Worm (Caenorhabditis elegans) whole organism, L1 larva: ENCODE data around the gene farl-11.
A peak's percentile ranks its signal among the peaks of the same experiment; 100 is the strongest.

ENCODE experiments used
- C16A3.4 ChIP-seq: fragments of 150-350 bp; optimal IDR thresholded peaks from 2 replicates; lab custom pipeline; 2014; ENCODE audit warnings: missing biosample characterization, missing genetic modification characterization
- aha-1 ChIP-seq: fragments of 150-350 bp; optimal IDR thresholded peaks from 2 replicates; lab custom pipeline; 2014; ENCODE audit warnings: missing biosample characterization, missing genetic modification characterization
- alr-1 ChIP-seq: fragments of 200-800 bp; sonication (Bioruptor generic); optimal IDR thresholded peaks from 2 replicates; lab custom pipeline; 2018; ENCODE audit warnings: borderline replicate concordance, mild to moderate bottlenecking, missing genetic modification characterization, missing compliant biosample characterization
- aly-2 ChIP-seq: fragments of 150-350 bp; optimal IDR thresholded peaks from 2 replicates; lab custom pipeline; 2014; ENCODE audit warnings: missing biosample characterization, missing genetic modification characterization
- blmp-1 ChIP-seq: fragments of 150-350 bp; optimal IDR thresholded peaks from 2 replicates; lab custom pipeline; 2014; ENCODE audit warnings: missing biosample characterization, missing genetic modification characterization
- ceh-63 ChIP-seq: fragments of 200-800 bp; sonication (Bioruptor generic); optimal IDR thresholded peaks from 2 replicates; lab custom pipeline; 2018; ENCODE audit warnings: mild to moderate bottlenecking, missing genetic modification characterization, missing compliant biosample characterization
- ceh-8 ChIP-seq: fragments of 200-800 bp; sonication (Bioruptor generic); optimal IDR thresholded peaks from 2 replicates; lab custom pipeline; 2018; ENCODE audit warnings: mild to moderate bottlenecking, missing genetic modification characterization, moderate library complexity, missing compliant biosample characterization
- ceh-82 ChIP-seq, 3 experiments: fragments of 150-350 bp in 1 of 3; sonication (generic microtip) in 2 of 3; optimal IDR thresholded peaks; 2 replicates each; lab custom pipeline; 2014 to 2017; ENCODE audit warnings: missing biosample characterization in 3 of 3, missing genetic modification characterization in 3 of 3
- ceh-90 ChIP-seq: sonication (generic microtip); optimal IDR thresholded peaks from 2 replicates; lab custom pipeline; 2016; ENCODE audit warnings: missing genetic modification characterization, missing compliant biosample characterization
- dpl-1 ChIP-seq, 3 experiments: fragments of 150-350 bp in 2 of 3; sonication (generic microtip) in 1 of 3; optimal IDR thresholded peaks; 2 replicates each; lab custom pipeline; 2014 to 2017; ENCODE audit warnings: missing biosample characterization in 3 of 3, missing genetic modification characterization in 3 of 3, missing genetic modification reagents in 3 of 3
- dsc-1 ChIP-seq: sonication (generic microtip); optimal IDR thresholded peaks from 2 replicates; lab custom pipeline; 2016; ENCODE audit warnings: mild to moderate bottlenecking, missing genetic modification characterization, missing compliant biosample characterization
- efl-1 ChIP-seq, 4 experiments: fragments of 150-350 bp; optimal IDR thresholded peaks in 3 of 4; peaks in 1 of 4; 1 replicate in 1 of 4; 2 replicates in 3 of 4; lab custom pipeline; 2014; ENCODE audit warnings: missing biosample characterization in 2 of 4, missing genetic modification characterization in 2 of 4, missing genetic modification reagents in 2 of 4
- egl-13 ChIP-seq: sonication (generic microtip); optimal IDR thresholded peaks from 2 replicates; lab custom pipeline; 2016; ENCODE audit warnings: missing genotype, missing genetic modification reagents, missing genetic modification characterization, missing compliant biosample characterization
- fkh-10 ChIP-seq: sonication (generic microtip); optimal IDR thresholded peaks from 2 replicates; lab custom pipeline; 2017; ENCODE audit warnings: missing biosample characterization, missing genetic modification reagents, missing genetic modification characterization
- fkh-8 ChIP-seq: sonication (generic microtip); optimal IDR thresholded peaks from 2 replicates; lab custom pipeline; 2016; ENCODE audit warnings: mild to moderate bottlenecking, missing genetic modification characterization, missing compliant biosample characterization
- fos-1 ChIP-seq: fragments of 150-350 bp; optimal IDR thresholded peaks from 2 replicates; lab custom pipeline; 2014; ENCODE audit warnings: missing biosample characterization, missing genetic modification characterization
- grh-1 ChIP-seq: fragments of 200-800 bp; sonication (Bioruptor generic); IDR thresholded peaks from 2 replicates; pipeline ENCODE4 v1.3.6; 2022; ENCODE audit warnings: missing genetic modification reagents, missing genetic modification characterization, missing compliant biosample characterization
- hlh-17 ChIP-seq: fragments of 200-800 bp; sonication (Bioruptor generic); optimal IDR thresholded peaks from 2 replicates; lab custom pipeline; 2018; ENCODE audit warnings: missing genetic modification characterization, mild to moderate bottlenecking, missing compliant biosample characterization, moderate library complexity, borderline replicate concordance
- hlh-4 ChIP-seq: sonication (generic microtip); optimal IDR thresholded peaks from 2 replicates; lab custom pipeline; 2016; ENCODE audit warnings: mild to moderate bottlenecking, missing genetic modification characterization, missing compliant biosample characterization
- isw-1 ChIP-seq: fragments of 200-800 bp; sonication (Bioruptor generic); IDR thresholded peaks from 2 replicates; pipeline ENCODE4 v1.3.6; 2022; ENCODE audit warnings: missing genetic modification characterization, missing compliant biosample characterization
- lin-13 ChIP-seq: fragments of 150-350 bp; optimal IDR thresholded peaks from 2 replicates; lab custom pipeline; 2014; ENCODE audit warnings: missing biosample characterization, missing genetic modification reagents, missing genetic modification characterization
- lin-15B ChIP-seq: fragments of 150-350 bp; sonication (generic microtip); optimal IDR thresholded peaks from 3 replicates; lab custom pipeline; 2014; ENCODE audit warnings: missing biosample characterization, missing genetic modification characterization
- lin-35 ChIP-seq, 2 experiments: fragments of 150-350 bp; optimal IDR thresholded peaks; 2 replicates each; lab custom pipeline; 2014; ENCODE audit warnings: missing biosample characterization in 2 of 2, missing genetic modification characterization in 2 of 2, missing genetic modification reagents in 2 of 2
- lsy-2 ChIP-seq, 2 experiments: fragments of 150-350 bp; optimal IDR thresholded peaks; 2 replicates each; lab custom pipeline; 2014; ENCODE audit warnings: missing biosample characterization in 2 of 2, missing genetic modification characterization in 2 of 2
- mab-9 ChIP-seq: fragments of 200-800 bp; sonication (Bioruptor generic); IDR thresholded peaks from 2 replicates; pipeline ENCODE4 v1.3.6; 2022; ENCODE audit warnings: missing genetic modification reagents, missing genetic modification characterization, missing compliant biosample characterization
- mef-2 ChIP-seq: fragments of 150-350 bp; optimal IDR thresholded peaks from 2 replicates; lab custom pipeline; 2014; ENCODE audit warnings: missing biosample characterization, missing genetic modification characterization
- nhr-19 ChIP-seq: fragments of 200-800 bp; sonication (Bioruptor generic); conservative IDR thresholded peaks from 2 replicates; pipeline ENCODE4 v1.3.6; 2022; ENCODE audit warnings: missing genetic modification characterization, missing compliant biosample characterization
- nhr-28 ChIP-seq: fragments of 150-350 bp; optimal IDR thresholded peaks from 2 replicates; lab custom pipeline; 2014; ENCODE audit warnings: missing biosample characterization, missing genetic modification characterization
- nhr-47 ChIP-seq: sonication (generic microtip); optimal IDR thresholded peaks from 2 replicates; lab custom pipeline; 2016; ENCODE audit warnings: mild to moderate bottlenecking, missing genetic modification characterization, moderate library complexity, missing compliant biosample characterization
- nhr-71 ChIP-seq: sonication (generic microtip); optimal IDR thresholded peaks from 2 replicates; lab custom pipeline; 2016; ENCODE audit warnings: mild to moderate bottlenecking, missing genetic modification characterization, moderate library complexity, missing compliant biosample characterization
- nhr-85 ChIP-seq: sonication (generic microtip); peaks from one replicate; lab custom pipeline; 2016; ENCODE audit warnings: missing genetic modification characterization, inconsistent platforms, missing compliant biosample characterization
- pax-3 ChIP-seq: fragments of 200-800 bp; sonication (Bioruptor generic); optimal IDR thresholded peaks from 2 replicates; lab custom pipeline; 2018; ENCODE audit warnings: mild to moderate bottlenecking, missing genetic modification characterization, moderate library complexity, missing compliant biosample characterization
- pqm-1 ChIP-seq: sonication (generic microtip); optimal IDR thresholded peaks from 3 replicates; lab custom pipeline; 2017; ENCODE audit warnings: missing biosample characterization, missing genetic modification characterization
- skn-1 ChIP-seq: fragments of 150-350 bp; optimal IDR thresholded peaks from 2 replicates; lab custom pipeline; 2014; ENCODE audit warnings: missing biosample characterization, missing genetic modification characterization
- snu-23 ChIP-seq: sonication (generic microtip); optimal IDR thresholded peaks from 2 replicates; lab custom pipeline; 2016; ENCODE audit warnings: missing genetic modification characterization, missing compliant biosample characterization
- sox-4 ChIP-seq: sonication (generic microtip); optimal IDR thresholded peaks from 2 replicates; lab custom pipeline; 2016; ENCODE audit warnings: missing genetic modification characterization, missing compliant biosample characterization
- swsn-7 ChIP-seq: sonication (generic microtip); optimal IDR thresholded peaks from 2 replicates; lab custom pipeline; 2016; ENCODE audit warnings: missing genetic modification characterization, missing compliant biosample characterization
- tlp-1 ChIP-seq: fragments of 150-350 bp; optimal IDR thresholded peaks from 2 replicates; lab custom pipeline; 2014; ENCODE audit warnings: missing biosample characterization, missing genetic modification characterization
- unc-130 ChIP-seq: fragments of 150-350 bp; optimal IDR thresholded peaks from 2 replicates; lab custom pipeline; 2017; ENCODE audit warnings: missing biosample characterization, missing genetic modification characterization, inconsistent platforms
- unc-30 ChIP-seq: sonication (generic microtip); optimal IDR thresholded peaks from 2 replicates; lab custom pipeline; 2017; ENCODE audit warnings: missing biosample characterization, missing genetic modification characterization
- unc-86 ChIP-seq: sonication (generic microtip); optimal IDR thresholded peaks from 2 replicates; lab custom pipeline; 2016; ENCODE audit warnings: missing genetic modification characterization, missing compliant biosample characterization
- vab-15 ChIP-seq: sonication (generic microtip); optimal IDR thresholded peaks from 2 replicates; lab custom pipeline; 2017; ENCODE audit warnings: missing genotype, mild to moderate bottlenecking, missing genetic modification characterization, missing compliant biosample characterization
- zag-1 ChIP-seq: fragments of 150-350 bp; optimal IDR thresholded peaks from 2 replicates; lab custom pipeline; 2014; ENCODE audit warnings: missing biosample characterization, missing genetic modification characterization
- zip-4 ChIP-seq: fragments of 200-800 bp; sonication (Bioruptor generic); optimal IDR thresholded peaks from 2 replicates; lab custom pipeline; 2018; ENCODE audit warnings: mild to moderate bottlenecking, missing genetic modification characterization, moderate library complexity, missing compliant biosample characterization

The farl-11 gene

DNA sequence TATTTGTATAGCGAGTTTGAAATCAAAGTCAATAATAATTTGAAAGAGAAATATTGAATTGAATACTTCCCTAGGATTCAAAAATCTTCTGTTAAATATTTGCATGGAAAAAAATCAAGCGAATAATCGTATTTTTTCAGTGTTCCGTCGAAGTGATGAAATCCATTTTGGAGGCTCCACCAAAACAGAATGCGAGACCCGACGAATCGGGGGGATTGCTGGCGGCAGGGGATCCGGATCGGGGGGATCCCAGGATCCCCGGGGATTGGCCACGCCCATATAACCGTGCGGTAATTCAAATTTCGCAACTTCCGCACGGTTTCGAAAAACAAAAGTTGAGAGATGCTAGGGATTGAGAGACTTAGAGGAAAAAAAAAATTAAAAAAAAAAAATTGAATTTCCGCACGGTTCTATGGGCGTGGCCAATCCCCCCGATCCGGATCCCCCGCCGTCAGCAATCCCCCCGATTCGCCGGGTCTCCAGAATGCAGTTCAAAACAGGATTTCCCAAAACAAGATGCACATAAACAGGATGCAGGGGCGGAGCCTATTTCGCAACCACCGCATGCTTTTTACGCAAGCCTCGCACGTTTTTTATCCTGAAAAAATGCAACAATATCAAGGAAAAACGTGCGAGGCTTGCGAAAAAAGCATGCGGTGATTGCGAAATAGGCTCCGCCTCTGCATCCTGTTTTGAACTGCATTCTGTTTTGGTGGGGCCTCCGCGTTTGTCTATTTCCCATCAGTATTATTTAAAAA lies 18.0 kb upstream of the farl-11 start, which contains the start of gene F10E7.11:
TSS of gene F10E7.11 (minus strand) at position 232 of the 758 bp plus-strand sequence.
- TF ChIP-seq lsy-2 (tag; optimal IDR thresholded peaks at IDR 0.05; lab: Kevin White, UChicago): peak; percentile 14 to 41
- no peak for TF ChIP-seq nhr-28 (tag; lab: Kevin White, UChicago)
- TF ChIP-seq aly-2 (tag; lab: Kevin White, UChicago): no peak
- peak; percentile 16 for TF ChIP-seq swsn-7 (tag; lab: Kevin White, UChicago)
- no peak for TF ChIP-seq mef-2
- TF ChIP-seq unc-30 (tag; lab: Kevin White, UChicago): no peak
- no peak for TF ChIP-seq ceh-90 (tag; lab: Kevin White, UChicago)
- no peak for TF ChIP-seq blmp-1
- TF ChIP-seq dsc-1 (tag; lab: Kevin White, UChicago): peak; percentile 38
- TF ChIP-seq ceh-63 (GFP tag; lab: Kevin White, UChicago): no peak
- TF ChIP-seq lin-35 (GFP tag; optimal IDR thresholded peaks at IDR 0.05; lab: Kevin White, UChicago): no peak
- peak in 1 of 3 experiments; percentile 11 for TF ChIP-seq ceh-82 (tag; optimal IDR thresholded peaks at IDR 0.05; lab: Kevin White, UChicago)
- TF ChIP-seq aha-1: no peak
- peak; percentile 24; the same call in 1 of the 2 replicates for TF ChIP-seq nhr-19
- TF ChIP-seq ceh-8 (GFP tag; lab: Kevin White, UChicago): no peak
- no peak for TF ChIP-seq sox-4 (tag; lab: Kevin White, UChicago)
- TF ChIP-seq dpl-1 (GFP tag; optimal IDR thresholded peaks at IDR 0.05; lab: Kevin White, UChicago): peak in 1 of 3 experiments; percentile 15
- no peak for TF ChIP-seq pax-3 (tag; lab: Kevin White, UChicago)
- TF ChIP-seq snu-23 (GFP tag; lab: Kevin White, UChicago): no peak
- TF ChIP-seq tlp-1 (tag; lab: Kevin White, UChicago): no peak
- peak in 1 of 2 experiments; percentile 6 for TF ChIP-seq efl-1 (optimal IDR thresholded peaks at IDR 0.05; lab: Kevin White, UChicago)
- TF ChIP-seq efl-1 (GFP tag; optimal IDR thresholded peaks at IDR 0.05 in 1 of 2; lab: Kevin White, UChicago): peak in 1 of 2 experiments; percentile 82
- no peak for TF ChIP-seq fos-1 (tag; lab: Kevin White, UChicago)
- no peak for TF ChIP-seq C16A3.4 (tag; lab: Kevin White, UChicago)
- no peak for TF ChIP-seq isw-1 (GFP tag; lab: Robert Waterston, UW)
- TF ChIP-seq fkh-10 (GFP tag; lab: Kevin White, UChicago): no peak
- TF ChIP-seq nhr-47 (tag; lab: Kevin White, UChicago): peak; percentile 55
- no peak for TF ChIP-seq zag-1
- TF ChIP-seq unc-86: peak; percentile 37
- no peak for TF ChIP-seq hlh-4 (tag; lab: Kevin White, UChicago)
- peak; percentile 19 for TF ChIP-seq nhr-71 (tag; lab: Kevin White, UChicago)
- TF ChIP-seq grh-1 (GFP tag; lab: Robert Waterston, UW): no peak
- no peak for TF ChIP-seq mab-9 (GFP tag; lab: Robert Waterston, UW)
- peak; percentile 11 for TF ChIP-seq lin-15B (tag; lab: Kevin White, UChicago)
- TF ChIP-seq nhr-85: peak; percentile 40
- TF ChIP-seq unc-130 (tag; lab: Kevin White, UChicago): no peak
- no peak for TF ChIP-seq alr-1 (tag; lab: Kevin White, UChicago)
- no peak for TF ChIP-seq vab-15 (tag; lab: Kevin White, UChicago)
- no peak for TF ChIP-seq skn-1 (tag; lab: Kevin White, UChicago)
- no peak for TF ChIP-seq lin-13
- TF ChIP-seq egl-13 (tag; lab: Kevin White, UChicago): peak; percentile 38
- no peak for TF ChIP-seq zip-4
- TF ChIP-seq fkh-8 (tag; lab: Kevin White, UChicago): no peak
- no peak for TF ChIP-seq pqm-1 (tag; lab: Kevin White, UChicago)
- TF ChIP-seq hlh-17 (GFP tag; lab: Kevin White, UChicago): no peak
